Fruit fly (Drosophila melanogaster) Kc167 (cell line): ENCODE measurements around the gene CG31787.

Experiments
- insv ChIP-seq: fragments of >200 bp; optimal IDR thresholded peaks from 3 replicates; lab custom pipeline; 2018; ENCODE audit warnings: missing external identifiers
- ttk ChIP-seq: sonication (Bioruptor generic); optimal IDR thresholded peaks from 2 replicates; lab custom pipeline; 2017; ENCODE audit warnings: missing external identifiers

dm6 chr2L:18294421-18294890 lies 8.9 kb upstream of the CG31787 start, which contains the start of gene CG5790:
- no peak for TF ChIP-seq ttk (lab: Kevin White, UChicago)
- TF ChIP-seq insv (lab: Kevin White, UChicago): no peak
